Worm (Caenorhabditis elegans) whole organism, L2 larva: ENCODE data around the gene fbxa-189.

Source experiments
- C34F6.9 ChIP-seq: fragments of 150-350 bp; optimal IDR thresholded peaks from 2 replicates; lab custom pipeline; 2014; ENCODE audit warnings: missing biosample characterization, missing genetic modification characterization
- R02D3.7 ChIP-seq: fragments of 150-350 bp; optimal IDR thresholded peaks from 2 replicates; lab custom pipeline; 2014; ENCODE audit warnings: missing biosample characterization, missing genetic modification characterization
- alr-1 ChIP-seq: fragments of 150-350 bp; optimal IDR thresholded peaks from 2 replicates; lab custom pipeline; 2014; ENCODE audit warnings: missing biosample characterization, missing genetic modification characterization
- aly-2 ChIP-seq: fragments of 150-350 bp; optimal IDR thresholded peaks from 2 replicates; lab custom pipeline; 2014; ENCODE audit warnings: missing biosample characterization, missing genetic modification characterization
- ama-1 ChIP-seq: fragments of 150-350 bp; optimal IDR thresholded peaks from 2 replicates; lab custom pipeline; 2018; ENCODE audit warnings: inconsistent platforms
- ceh-82 ChIP-seq: fragments of 150-350 bp; optimal IDR thresholded peaks from 2 replicates; lab custom pipeline; 2014; ENCODE audit warnings: missing biosample characterization, missing genetic modification characterization
- dmd-4 ChIP-seq: sonication (generic microtip); optimal IDR thresholded peaks from 2 replicates; lab custom pipeline; 2017; ENCODE audit warnings: missing biosample characterization, missing genetic modification characterization
- egl-27 ChIP-seq: sonication (generic microtip); optimal IDR thresholded peaks from 3 replicates; lab custom pipeline; 2017; ENCODE audit warnings: missing biosample characterization, missing genetic modification reagents, missing genetic modification characterization
- elt-1 ChIP-seq: fragments of 150-350 bp; optimal IDR thresholded peaks from 2 replicates; lab custom pipeline; 2014; ENCODE audit warnings: missing biosample characterization, missing genetic modification characterization
- elt-3 ChIP-seq: sonication (generic microtip); optimal IDR thresholded peaks from 2 replicates; lab custom pipeline; 2017; ENCODE audit warnings: missing biosample characterization, missing genetic modification characterization
- fos-1 ChIP-seq: fragments of 150-350 bp; optimal IDR thresholded peaks from 2 replicates; lab custom pipeline; 2014; ENCODE audit warnings: missing biosample characterization, missing genetic modification characterization
- gmeb-1 ChIP-seq: fragments of 150-350 bp; optimal IDR thresholded peaks from 2 replicates; lab custom pipeline; 2014; ENCODE audit warnings: missing biosample characterization, missing genetic modification characterization
- lin-11 ChIP-seq: fragments of 150-350 bp; sonication (generic microtip); optimal IDR thresholded peaks from 2 replicates; lab custom pipeline; 2014; ENCODE audit warnings: missing biosample characterization, missing genetic modification characterization, inconsistent platforms, mixed read lengths
- lsy-2 ChIP-seq, 2 experiments: fragments of 150-350 bp in 1 of 2; sonication (generic microtip) in 1 of 2; optimal IDR thresholded peaks; 2 replicates each; lab custom pipeline; 2014 to 2017; ENCODE audit warnings: missing biosample characterization in 2 of 2, missing genetic modification characterization in 2 of 2
- mab-5 ChIP-seq: fragments of 150-350 bp; optimal IDR thresholded peaks from 2 replicates; lab custom pipeline; 2014; ENCODE audit warnings: missing biosample characterization, missing genetic modification characterization
- mdl-1 ChIP-seq, 2 experiments: fragments of 150-350 bp in 1 of 2; sonication (generic microtip) in 1 of 2; optimal IDR thresholded peaks; 2 replicates each; lab custom pipeline; 2017; ENCODE audit warnings: missing biosample characterization in 2 of 2, missing genetic modification characterization in 2 of 2
- nhr-10 ChIP-seq: sonication (generic microtip); optimal IDR thresholded peaks from 2 replicates; lab custom pipeline; 2017; ENCODE audit warnings: missing biosample characterization, missing genetic modification characterization
- nhr-11 ChIP-seq: fragments of 150-350 bp; optimal IDR thresholded peaks from 2 replicates; lab custom pipeline; 2014; ENCODE audit warnings: missing biosample characterization, missing genetic modification characterization
- nhr-12 ChIP-seq: fragments of 150-350 bp; optimal IDR thresholded peaks from 2 replicates; lab custom pipeline; 2014; ENCODE audit warnings: missing biosample characterization, missing genetic modification characterization
- nhr-129 ChIP-seq: fragments of 150-350 bp; optimal IDR thresholded peaks from 2 replicates; lab custom pipeline; 2014; ENCODE audit warnings: missing biosample characterization, missing genetic modification characterization
- nhr-21 ChIP-seq: fragments of 150-350 bp; optimal IDR thresholded peaks from 2 replicates; lab custom pipeline; 2014; ENCODE audit warnings: missing biosample characterization, missing genetic modification characterization
- nhr-25 ChIP-seq: fragments of 150-350 bp; sonication (generic microtip); optimal IDR thresholded peaks from 3 replicates; lab custom pipeline; 2014; ENCODE audit warnings: missing biosample characterization, missing genetic modification characterization
- nhr-6 ChIP-seq: fragments of 150-350 bp; optimal IDR thresholded peaks from 2 replicates; lab custom pipeline; 2014; ENCODE audit warnings: missing biosample characterization, missing genetic modification characterization
- nhr-77 ChIP-seq: fragments of 150-350 bp; optimal IDR thresholded peaks from 2 replicates; lab custom pipeline; 2014; ENCODE audit warnings: missing biosample characterization, missing genetic modification characterization
- peb-1 ChIP-seq: fragments of 150-350 bp; optimal IDR thresholded peaks from 2 replicates; lab custom pipeline; 2014; ENCODE audit warnings: missing biosample characterization, missing genetic modification characterization
- sem-4 ChIP-seq: fragments of 150-350 bp; optimal IDR thresholded peaks from 2 replicates; lab custom pipeline; 2014; ENCODE audit warnings: missing biosample characterization, missing genetic modification reagents, missing genetic modification characterization
- skn-1 ChIP-seq: sonication (generic microtip); optimal IDR thresholded peaks from 2 replicates; lab custom pipeline; 2017; ENCODE audit warnings: missing biosample characterization, missing genetic modification characterization
- sma-9 ChIP-seq, 2 experiments: fragments of 150-350 bp in 1 of 2; sonication (generic microtip) in 1 of 2; optimal IDR thresholded peaks; 2 replicates each; lab custom pipeline; 2014 to 2016; ENCODE audit warnings: missing genetic modification characterization in 2 of 2, mild to moderate bottlenecking in 1 of 2, missing biosample characterization in 1 of 2, missing compliant biosample characterization in 1 of 2, missing genetic modification reagents in 1 of 2, moderate library complexity in 1 of 2
- snpc-4 ChIP-seq: fragments of 150-350 bp; optimal IDR thresholded peaks from 2 replicates; lab custom pipeline; 2014; ENCODE audit warnings: missing biosample characterization, missing genetic modification characterization
- unc-39 ChIP-seq: fragments of 150-350 bp; optimal IDR thresholded peaks from 2 replicates; lab custom pipeline; 2014; ENCODE audit warnings: missing biosample characterization, missing genetic modification characterization
- unc-55 ChIP-seq: fragments of 150-350 bp; sonication (generic microtip); optimal IDR thresholded peaks from 3 replicates; lab custom pipeline; 2014; ENCODE audit warnings: missing biosample characterization, missing genetic modification reagents, missing genetic modification characterization
- zag-1 ChIP-seq: fragments of 150-350 bp; optimal IDR thresholded peaks from 2 replicates; lab custom pipeline; 2014; ENCODE audit warnings: missing biosample characterization, missing genetic modification characterization
- ztf-1 ChIP-seq: fragments of 200-800 bp; sonication (Bioruptor generic); conservative IDR thresholded peaks from 2 replicates; pipeline ENCODE4 v1.3.6; 2022; ENCODE audit warnings: missing genetic modification characterization, missing compliant biosample characterization
- ztf-11 ChIP-seq: sonication (generic microtip); optimal IDR thresholded peaks from 2 replicates; lab custom pipeline; 2017; ENCODE audit warnings: missing biosample characterization, missing genetic modification characterization
- ztf-4 ChIP-seq: fragments of 150-350 bp; optimal IDR thresholded peaks from 2 replicates; lab custom pipeline; 2014; ENCODE audit warnings: missing biosample characterization, missing genetic modification characterization

The fbxa-189 gene

ce11 chrV:17307926-17308325, 37.1 kb upstream of the fbxa-189 start:
- peak; percentile 5 for TF ChIP-seq snpc-4
- TF ChIP-seq zag-1 (tag; lab: Kevin White, UChicago): no peak
- TF ChIP-seq lsy-2 (tag; optimal IDR thresholded peaks at IDR 0.05; lab: Kevin White, UChicago): no peak
- TF ChIP-seq, all 48 proteins: peak for 1

ce11 chrV:17312386-17312785, 32.6 kb upstream of the fbxa-189 start, which contains the start of gene Y61B8B.3:
Gene Y61B8B.3, minus strand, starts transcription at chrV:17312486.
- TF ChIP-seq mab-5 (tag; lab: Kevin White, UChicago) (no peak), lsy-2 (tag; optimal IDR thresholded peaks at IDR 0.05; lab: Kevin White, UChicago) (no peak), elt-1 (no peak), unc-55 (GFP tag; lab: Kevin White, UChicago) (no peak), ama-1 (lab: Kevin White, UChicago) (no peak), ztf-11 (tag; lab: Kevin White, UChicago) (no peak), sem-4 (tag; lab: Kevin White, UChicago) (no peak), snpc-4 (no peak), alr-1 (no peak), gmeb-1 (tag; lab: Kevin White, UChicago) (no peak), nhr-21 (no peak), R02D3.7 (tag; lab: Kevin White, UChicago) (no peak), ztf-1 (no peak), sma-9 (GFP tag; optimal IDR thresholded peaks at IDR 0.05; lab: Kevin White, UChicago) (no peak), sma-9 (tag; optimal IDR thresholded peaks at IDR 0.05; lab: Kevin White, UChicago) (no peak)

ce11 chrV:17315063-17315462, 30.0 kb upstream of the fbxa-189 start, which contains the start of gene F31E9.6:
Gene F31E9.6, minus strand, starts transcription at chrV:17315153.
- TF ChIP-seq skn-1 (tag; lab: Kevin White, UChicago): no peak
- TF ChIP-seq nhr-77: no peak
- no peak for TF ChIP-seq gmeb-1 (tag; lab: Kevin White, UChicago)
- TF ChIP-seq nhr-11: no peak
- TF ChIP-seq elt-3 (tag; lab: Kevin White, UChicago): no peak
- TF ChIP-seq unc-55 (GFP tag; lab: Kevin White, UChicago): no peak
- TF ChIP-seq ceh-82 (tag; lab: Kevin White, UChicago): no peak
- no peak for TF ChIP-seq ztf-4 (tag; lab: Kevin White, UChicago)
- no peak for TF ChIP-seq fos-1 (tag; lab: Kevin White, UChicago)
- no peak for TF ChIP-seq unc-39 (tag; lab: Kevin White, UChicago)
- no peak for TF ChIP-seq mdl-1 (tag; optimal IDR thresholded peaks at IDR 0.05; lab: Kevin White, UChicago)
- no peak for TF ChIP-seq mab-5 (tag; lab: Kevin White, UChicago)
- TF ChIP-seq ama-1 (lab: Kevin White, UChicago): no peak
- no peak for TF ChIP-seq ztf-11 (tag; lab: Kevin White, UChicago)
- no peak for TF ChIP-seq peb-1 (tag; lab: Kevin White, UChicago)
- no peak for TF ChIP-seq sem-4 (tag; lab: Kevin White, UChicago)

- TF ChIP-seq C34F6.9 (tag; lab: Kevin White, UChicago) (no peak), mab-5 (tag; lab: Kevin White, UChicago) (no peak)
Measured at ce11 chrV:17317297-17317696, 27.7 kb upstream of the fbxa-189 start.

- TF ChIP-seq dmd-4 (tag; lab: Kevin White, UChicago) (no peak), snpc-4 (no peak), nhr-129 (tag; lab: Kevin White, UChicago) (no peak), elt-3 (tag; lab: Kevin White, UChicago) (no peak), unc-55 (GFP tag; lab: Kevin White, UChicago) (no peak), nhr-6 (tag; lab: Kevin White, UChicago) (no peak), sma-9 (GFP tag; optimal IDR thresholded peaks at IDR 0.05; lab: Kevin White, UChicago) (no peak), sma-9 (tag; optimal IDR thresholded peaks at IDR 0.05; lab: Kevin White, UChicago) (no peak), egl-27 (tag; lab: Kevin White, UChicago) (no peak), aly-2 (tag; lab: Kevin White, UChicago) (no peak), mdl-1 (tag; optimal IDR thresholded peaks at IDR 0.05; lab: Kevin White, UChicago) (no peak), nhr-12 (no peak), nhr-10 (no peak), lin-11 (tag; lab: Kevin White, UChicago) (no peak), gmeb-1 (tag; lab: Kevin White, UChicago) (no peak), nhr-25 (tag; lab: Kevin White, UChicago) (no peak)
Measured at ce11 chrV:17317786-17318185, 27.2 kb upstream of the fbxa-189 start, which contains the start of gene srz-58. Gene srz-58, plus strand, starts transcription at chrV:17318147.
